Fruit fly (Drosophila melanogaster) whole organism, embryonic: ENCODE measurements around the gene CG4101.
A peak's percentile ranks its signal among the peaks of the same experiment; 100 is the strongest.

ENCODE experiments used
- Ada2b ChIP-seq: fragments of 200-800 bp; sonication (Bioruptor generic); IDR thresholded peaks from 2 replicates; pipeline ENCODE4 v1.3.6; 2022; ENCODE audit warnings: missing biosample characterization, missing genetic modification characterization
- Bteb2 ChIP-seq: fragments of 200-800 bp; sonication (Bioruptor generic); optimal IDR thresholded peaks from 2 replicates; lab custom pipeline; 2016; ENCODE audit warnings: missing biosample characterization, missing genetic modification characterization
- CG10274 ChIP-seq: fragments of 200-800 bp; sonication (Bioruptor generic); optimal IDR thresholded peaks from 3 replicates; lab custom pipeline; 2017; ENCODE audit warnings: missing biosample characterization, mild to moderate bottlenecking, missing genetic modification characterization
- CG10959 ChIP-seq: fragments of 200-800 bp; sonication (Bioruptor generic); IDR thresholded peaks from 2 replicates; pipeline ENCODE4 v1.3.6; 2022; ENCODE audit warnings: missing biosample characterization, missing genetic modification characterization
- CG11093 ChIP-seq: fragments of 200-800 bp; sonication (Bioruptor generic); IDR thresholded peaks from 3 replicates; pipeline ENCODE4 v1.3.6; 2022; ENCODE audit warnings: missing biosample characterization, missing genetic modification characterization
- CG11247 ChIP-seq: fragments of 200-800 bp; sonication (Bioruptor generic); IDR thresholded peaks from 2 replicates; pipeline ENCODE4 v1.3.6; 2022; ENCODE audit warnings: missing biosample characterization, missing genetic modification characterization
- CG12299 ChIP-seq: fragments of 200-800 bp; sonication (Bioruptor generic); optimal IDR thresholded peaks from 2 replicates; lab custom pipeline; 2018; ENCODE audit warnings: missing biosample characterization, mild to moderate bottlenecking, missing genetic modification characterization
- CG13123 ChIP-seq: fragments of 200-800 bp; sonication (Bioruptor generic); optimal IDR thresholded peaks from 2 replicates; lab custom pipeline; 2016; ENCODE audit warnings: missing biosample characterization, missing genetic modification characterization
- CG13296 ChIP-seq: fragments of 200-800 bp; sonication (Bioruptor generic); optimal IDR thresholded peaks from 3 replicates; lab custom pipeline; 2018; ENCODE audit warnings: missing biosample characterization, mild to moderate bottlenecking, missing genetic modification characterization
- CG13894 ChIP-seq: fragments of 200-800 bp; sonication (Bioruptor generic); optimal IDR thresholded peaks from 3 replicates; lab custom pipeline; 2018; ENCODE audit warnings: missing biosample characterization, mild to moderate bottlenecking, missing genetic modification characterization, moderate library complexity
- CG14667 ChIP-seq: fragments of 200-800 bp; sonication (Bioruptor generic); IDR thresholded peaks from 2 replicates; pipeline ENCODE4 v1.3.6; 2022; ENCODE audit warnings: missing biosample characterization, missing genetic modification characterization
- CG1602 ChIP-seq: fragments of 200-800 bp; sonication (Bioruptor generic); optimal IDR thresholded peaks from 3 replicates; lab custom pipeline; 2016; ENCODE audit warnings: missing biosample characterization, missing genetic modification characterization
- CG1603 ChIP-seq: fragments of 200-800 bp; sonication (Bioruptor generic); optimal IDR thresholded peaks from 2 replicates; lab custom pipeline; 2019; ENCODE audit warnings: missing biosample characterization, mild to moderate bottlenecking, missing genetic modification characterization, moderate library complexity
- CG18764 ChIP-seq: fragments of 200-800 bp; sonication (Bioruptor generic); optimal IDR thresholded peaks from 3 replicates; lab custom pipeline; 2016; ENCODE audit warnings: missing biosample characterization, missing genetic modification characterization
- CG31224 ChIP-seq: fragments of 200-800 bp; sonication (Bioruptor generic); IDR thresholded peaks from 2 replicates; pipeline ENCODE4 v1.3.6; 2022; ENCODE audit warnings: missing biosample characterization, missing genetic modification characterization
- CG33557 ChIP-seq: fragments of 200-800 bp; sonication (Bioruptor generic); optimal IDR thresholded peaks from 2 replicates; lab custom pipeline; 2019; ENCODE audit warnings: missing biosample characterization, mild to moderate bottlenecking, missing genetic modification characterization, moderate library complexity
- CG34422 ChIP-seq: fragments of 200-800 bp; sonication (Bioruptor generic); IDR thresholded peaks from 3 replicates; pipeline ENCODE4 v1.3.6; 2022; ENCODE audit warnings: missing biosample characterization, missing genetic modification characterization
- CG3995 ChIP-seq: fragments of 200-800 bp; sonication (Bioruptor generic); optimal IDR thresholded peaks from 3 replicates; lab custom pipeline; 2016; ENCODE audit warnings: missing biosample characterization, missing genetic modification characterization
- CG6813 ChIP-seq: fragments of 200-800 bp; sonication (Bioruptor generic); optimal IDR thresholded peaks from 2 replicates; lab custom pipeline; 2017; ENCODE audit warnings: missing biosample characterization, missing genetic modification characterization, mild to moderate bottlenecking, moderate library complexity, missing genetic modification reagents
- CG7556 ChIP-seq: fragments of 200-800 bp; sonication (Bioruptor generic); optimal IDR thresholded peaks from 2 replicates; lab custom pipeline; 2017; ENCODE audit warnings: missing biosample characterization, mild to moderate bottlenecking, missing genetic modification characterization
- CG7928 ChIP-seq: fragments of 200-800 bp; sonication (Bioruptor generic); optimal IDR thresholded peaks from 2 replicates; lab custom pipeline; 2017; ENCODE audit warnings: missing biosample characterization, mild to moderate bottlenecking, missing genetic modification characterization
- CG8089 ChIP-seq: fragments of 200-800 bp; sonication (Bioruptor generic); optimal IDR thresholded peaks from 3 replicates; lab custom pipeline; 2016; ENCODE audit warnings: missing biosample characterization, missing genetic modification characterization
- CG8290 ChIP-seq, 3 experiments: fragments of 200-800 bp; sonication (Bioruptor generic); optimal IDR thresholded peaks; 2 replicates each; lab custom pipeline; 2016 to 2019; ENCODE audit warnings: missing biosample characterization in 3 of 3, missing genetic modification characterization in 3 of 3, mild to moderate bottlenecking in 2 of 3, moderate library complexity in 1 of 3
- CG9437 ChIP-seq: fragments of 200-800 bp; sonication (Bioruptor generic); optimal IDR thresholded peaks from 2 replicates; lab custom pipeline; 2018; ENCODE audit warnings: missing biosample characterization, mild to moderate bottlenecking, missing genetic modification characterization
- CkIIα-i1 ChIP-seq: fragments of 200-800 bp; sonication (Bioruptor generic); IDR thresholded peaks from 2 replicates; pipeline ENCODE4 v1.3.6; 2022; ENCODE audit warnings: missing biosample characterization, missing genetic modification characterization
- Hmx ChIP-seq: fragments of 200-800 bp; sonication (Bioruptor generic); optimal IDR thresholded peaks from 2 replicates; lab custom pipeline; 2016; ENCODE audit warnings: missing biosample characterization, missing genetic modification characterization
- Hsf ChIP-seq: fragments of 200-800 bp; sonication (Bioruptor generic); optimal IDR thresholded peaks from 3 replicates; lab custom pipeline; 2016; ENCODE audit warnings: missing biosample characterization, missing genetic modification characterization
- Nf-YB ChIP-seq: fragments of 200-800 bp; sonication (Bioruptor generic); optimal IDR thresholded peaks from 3 replicates; lab custom pipeline; 2019; ENCODE audit warnings: missing biosample characterization, mild to moderate bottlenecking, missing genetic modification characterization, moderate library complexity
- Poxn ChIP-seq: fragments of 200-800 bp; sonication (Bioruptor generic); IDR thresholded peaks from 2 replicates; pipeline ENCODE4 v1.3.6; 2022; ENCODE audit warnings: missing biosample characterization, missing genetic modification characterization
- Ravus ChIP-seq: fragments of 200-800 bp; sonication (Bioruptor generic); IDR thresholded peaks from 2 replicates; pipeline ENCODE4 v1.3.6; 2022; ENCODE audit warnings: missing biosample characterization, missing genetic modification characterization
- Sin3A ChIP-seq: fragments of >200 bp; optimal IDR thresholded peaks from 2 replicates; lab custom pipeline; 2018
- Sox102F ChIP-seq: fragments of 200-800 bp; sonication (Bioruptor generic); optimal IDR thresholded peaks from 2 replicates; lab custom pipeline; 2018; ENCODE audit warnings: missing biosample characterization, mild to moderate bottlenecking, missing genetic modification characterization, moderate library complexity
- bbx ChIP-seq: fragments of 200-800 bp; sonication (Bioruptor generic); IDR thresholded peaks from 2 replicates; pipeline ENCODE4 v1.3.6; 2022; ENCODE audit warnings: missing biosample characterization, missing genetic modification characterization; ENCODE audit not compliant: partially characterized antibody
- cad ChIP-seq: fragments of >200 bp; optimal IDR thresholded peaks from 2 replicates; lab custom pipeline; 2017; ENCODE audit warnings: missing biosample characterization, missing genetic modification characterization
- chn ChIP-seq: fragments of 200-800 bp; sonication (Bioruptor generic); optimal IDR thresholded peaks from 2 replicates; lab custom pipeline; 2016; ENCODE audit warnings: missing biosample characterization, missing genetic modification characterization
- ci ChIP-seq: fragments of 200-800 bp; sonication (Bioruptor generic); IDR thresholded peaks from 3 replicates; pipeline ENCODE4 v1.3.6; 2022; ENCODE audit warnings: missing biosample characterization, missing genetic modification characterization
- crc ChIP-seq: fragments of 200-800 bp; sonication (Bioruptor generic); optimal IDR thresholded peaks from 2 replicates; lab custom pipeline; 2016; ENCODE audit warnings: missing biosample characterization, missing genetic modification characterization
- dati ChIP-seq: fragments of 200-800 bp; sonication (Bioruptor generic); IDR thresholded peaks from 2 replicates; pipeline ENCODE4 v1.3.6; 2022; ENCODE audit warnings: missing biosample characterization, missing genetic modification characterization
- ems ChIP-seq: fragments of 200-800 bp; sonication (Bioruptor generic); optimal IDR thresholded peaks from 3 replicates; lab custom pipeline; 2016; ENCODE audit warnings: missing biosample characterization, missing genetic modification characterization
- fru ChIP-seq: fragments of >200 bp; optimal IDR thresholded peaks from 2 replicates; lab custom pipeline; 2017
- ftz-f1 ChIP-seq: fragments of 200-800 bp; sonication (Bioruptor generic); optimal IDR thresholded peaks from 2 replicates; lab custom pipeline; 2016; ENCODE audit warnings: missing biosample characterization, missing genetic modification characterization
- her ChIP-seq: fragments of 200-800 bp; sonication (Bioruptor generic); optimal IDR thresholded peaks from 2 replicates; lab custom pipeline; 2016; ENCODE audit warnings: missing biosample characterization, missing genetic modification characterization
- hkb ChIP-seq, 2 experiments: fragments of 200-800 bp in 1 of 2; fragments of >200 bp in 1 of 2; sonication (Bioruptor generic) in 1 of 2; IDR thresholded peaks in 1 of 2; optimal IDR thresholded peaks in 1 of 2; 2 replicates each; pipeline versions ENCODE4 v1.3.6 to Lab custom; 2017 to 2022; ENCODE audit warnings: missing biosample characterization in 1 of 2, missing genetic modification characterization in 1 of 2
- insv ChIP-seq, 2 experiments: fragments of 200-800 bp; sonication (Bioruptor generic); optimal IDR thresholded peaks; 3 replicates each; lab custom pipeline; 2016 to 2018; ENCODE audit warnings: missing biosample characterization in 2 of 2, missing genetic modification characterization in 2 of 2
- knrl ChIP-seq: fragments of 200-800 bp; sonication (Bioruptor generic); IDR thresholded peaks from 3 replicates; pipeline ENCODE4 v1.3.6; 2022; ENCODE audit warnings: missing biosample characterization, missing genetic modification characterization; ENCODE audit not compliant: partially characterized antibody
- mld ChIP-seq: fragments of 200-800 bp; sonication (Bioruptor generic); IDR thresholded peaks from 3 replicates; pipeline ENCODE4 v1.3.6; 2022; ENCODE audit warnings: missing biosample characterization, missing genetic modification characterization; ENCODE audit not compliant: partially characterized antibody
- psq ChIP-seq: fragments of 200-800 bp; sonication (Bioruptor generic); optimal IDR thresholded peaks from 2 replicates; lab custom pipeline; 2017; ENCODE audit warnings: missing biosample characterization, missing genetic modification characterization
- sd ChIP-seq: fragments of 200-800 bp; sonication (Bioruptor generic); optimal IDR thresholded peaks from 3 replicates; lab custom pipeline; 2018; ENCODE audit warnings: missing biosample characterization, mild to moderate bottlenecking, missing genetic modification characterization, moderate library complexity
- sisA ChIP-seq: fragments of 200-800 bp; sonication (Bioruptor generic); IDR thresholded peaks from 2 replicates; pipeline ENCODE4 v1.3.6; 2022; ENCODE audit warnings: missing biosample characterization, missing genetic modification characterization
- twi ChIP-seq: fragments of 200-800 bp; optimal IDR thresholded peaks from 2 replicates; lab custom pipeline; 2019; ENCODE audit warnings: missing biosample characterization, mild to moderate bottlenecking, missing genetic modification characterization, moderate library complexity
- zfh2 ChIP-seq: fragments of 200-800 bp; sonication (Bioruptor generic); optimal IDR thresholded peaks from 2 replicates; lab custom pipeline; 2016; ENCODE audit warnings: missing biosample characterization, missing genetic modification characterization

Gene CG4101

dm6 chr3L:16647578-16648113, 35.4 kb downstream of the CG4101 start, which contains the start of gene Abl (continued):
- TF ChIP-seq CG7928 (GFP tag; lab: Kevin White, UChicago) (peak; percentile 63), Hsf (peak; percentile 75), CG3995 (GFP tag; lab: Kevin White, UChicago) (peak; percentile 28), CG12299 (peak; percentile 69), CG8089 (GFP tag; lab: Kevin White, UChicago) (peak; percentile 39), Sox102F (peak; percentile 19), dati (no peak), CG1602 (GFP tag; lab: Kevin White, UChicago) (peak; percentile 47), chn (GFP tag; lab: Kevin White, UChicago) (peak; percentile 58), Sin3A (lab: Kevin White, UChicago) (peak; percentile 74), CG10274 (GFP tag; lab: Kevin White, UChicago) (no peak), zfh2 (GFP tag; lab: Kevin White, UChicago) (peak; percentile 88), fru (lab: Kevin White, UChicago) (no peak), CG13894 (tag; lab: Kevin White, UChicago) (peak; percentile 91), CG13123 (GFP tag; lab: Kevin White, UChicago) (peak; percentile 70), CG1603 (tag; lab: Kevin White, UChicago) (peak; percentile 94), ftz-f1 (GFP tag; lab: Kevin White, UChicago) (peak; percentile 72), hkb (optimal IDR thresholded peaks at IDR 0.05; lab: Kevin White, UChicago) (peak; percentile 26), hkb (GFP tag; IDR thresholded peaks at IDR 0.05; lab: Robert Waterston, UW) (peak; percentile 43; the same call in 1 of the 2 replicates), psq (no peak), Ravus (GFP tag; lab: Robert Waterston, UW) (no peak), Bteb2 (peak; percentile 73), CG31224 (GFP tag; lab: Robert Waterston, UW) (no peak), CG10959 (GFP tag; lab: Robert Waterston, UW) (no peak), CG34422 (GFP tag; lab: Robert Waterston, UW) (peak; percentile 59; the same call in 1 of the 3 replicates), CG18764 (GFP tag; lab: Kevin White, UChicago) (peak; percentile 65), CG33557 (no peak), Hmx (GFP tag; lab: Kevin White, UChicago) (no peak), CG7556 (GFP tag; lab: Kevin White, UChicago) (peak; percentile 48), cad (GFP tag; lab: Kevin White, UChicago) (no peak), Nf-YB (peak; percentile 26), Ada2b (GFP tag; lab: Robert Waterston, UW) (no peak), knrl (peak; percentile 83), CG11093 (GFP tag; lab: Robert Waterston, UW) (no peak), Poxn (no peak), crc (GFP tag; lab: Kevin White, UChicago) (no peak), mld (GFP tag; lab: Robert Waterston, UW) (peak; percentile 62; the same call in 1 of the 3 replicates), twi (no peak), CkIIα-i1 (GFP tag; lab: Robert Waterston, UW) (no peak), CG13296 (GFP tag; lab: Kevin White, UChicago) (no peak), CG6813 (GFP tag; lab: Kevin White, UChicago) (no peak), her (GFP tag; lab: Kevin White, UChicago) (peak; percentile 85), CG14667 (GFP tag; lab: Robert Waterston, UW) (no peak), CG11247 (GFP tag; lab: Robert Waterston, UW) (peak; percentile 63), sd (tag; lab: Kevin White, UChicago) (peak; percentile 91), insv (GFP tag; optimal IDR thresholded peaks at IDR 0.05; lab: Kevin White, UChicago) (peak; percentile 86 to 99), ems (GFP tag; lab: Kevin White, UChicago) (peak; percentile 72), CG9437 (GFP tag; lab: Kevin White, UChicago) (no peak), bbx (GFP tag; lab: Robert Waterston, UW) (peak; percentile 82), ci (peak; percentile 76), CG8290 (GFP tag; optimal IDR thresholded peaks at IDR 0.05; lab: Kevin White, UChicago) (peak; percentile 86), CG8290 (tag; optimal IDR thresholded peaks at IDR 0.05; lab: Kevin White, UChicago) (peak; percentile 11 to 97), sisA (GFP tag; lab: Robert Waterston, UW) (peak; percentile 34; the same call in 1 of the 2 replicates)
